Worm (Caenorhabditis elegans) whole organism, young adult: Measurements from ENCODE around the gene suf-1.

Source experiments
- B0261.1 ChIP-seq: sonication (generic microtip); optimal IDR thresholded peaks from 2 replicates; lab custom pipeline; 2016; ENCODE audit warnings: mild to moderate bottlenecking, missing genetic modification characterization, moderate library complexity, missing compliant biosample characterization
- C17E4.6 ChIP-seq: fragments of 200-800 bp; sonication (Bioruptor generic); IDR thresholded peaks from 2 replicates; pipeline ENCODE4 v1.3.6; 2022; ENCODE audit warnings: missing genetic modification reagents, missing genetic modification characterization, missing compliant biosample characterization
- D2030.7 ChIP-seq: fragments of 200-800 bp; sonication (Bioruptor generic); IDR thresholded peaks from 2 replicates; pipeline ENCODE4 v1.3.6; 2022; ENCODE audit warnings: missing genetic modification reagents, missing genetic modification characterization, missing compliant biosample characterization
- F10E7.11 ChIP-seq: sonication (generic microtip); optimal IDR thresholded peaks from 2 replicates; lab custom pipeline; 2017; ENCODE audit warnings: mild to moderate bottlenecking, missing genetic modification characterization, moderate library complexity, missing compliant biosample characterization
- F55B11.4 ChIP-seq: sonication (generic microtip); optimal IDR thresholded peaks from 2 replicates; lab custom pipeline; 2016; ENCODE audit warnings: missing compliant biosample characterization, missing genetic modification characterization, borderline replicate concordance; ENCODE audit not compliant: insufficient read depth
- ZK185.1 ChIP-seq: sonication (generic microtip); optimal IDR thresholded peaks from 2 replicates; lab custom pipeline; 2016; ENCODE audit warnings: mild to moderate bottlenecking, missing genetic modification characterization, missing compliant biosample characterization; ENCODE audit not compliant: poor library complexity, severe bottlenecking
- ama-1 ChIP-seq, 3 experiments: fragments of 150-350 bp in 1 of 3; sonication (generic microtip) in 2 of 3; optimal IDR thresholded peaks; 2 replicates each; lab custom pipeline; 2014 to 2018; ENCODE audit warnings: missing biosample characterization in 2 of 3, missing genetic modification characterization in 2 of 3, missing genetic modification reagents in 2 of 3
- aptf-2 ChIP-seq: fragments of 200-800 bp; sonication (Bioruptor generic); conservative IDR thresholded peaks from 2 replicates; pipeline ENCODE4 v1.3.6; 2022; ENCODE audit warnings: missing genetic modification reagents, missing genetic modification characterization, missing compliant biosample characterization
- aptf-3 ChIP-seq: fragments of 200-800 bp; sonication (Bioruptor generic); IDR thresholded peaks from 2 replicates; pipeline ENCODE4 v1.3.6; 2022; ENCODE audit warnings: missing genetic modification characterization, missing compliant biosample characterization
- attf-5 ChIP-seq: fragments of 200-800 bp; sonication (Bioruptor generic); optimal IDR thresholded peaks from 2 replicates; lab custom pipeline; 2018; ENCODE audit warnings: mild to moderate bottlenecking, missing genetic modification characterization, missing compliant biosample characterization
- ceh-58 ChIP-seq: fragments of 200-800 bp; sonication (Bioruptor generic); IDR thresholded peaks from 2 replicates; pipeline ENCODE4 v1.3.6; 2022; ENCODE audit warnings: missing genetic modification characterization, missing compliant biosample characterization
- ceh-79 ChIP-seq: sonication (generic microtip); optimal IDR thresholded peaks from 2 replicates; lab custom pipeline; 2017; ENCODE audit warnings: mild to moderate bottlenecking, missing genetic modification characterization, missing compliant biosample characterization
- ceh-91 ChIP-seq: fragments of 200-800 bp; sonication (Bioruptor generic); IDR thresholded peaks from 2 replicates; pipeline ENCODE4 v1.3.6; 2022; ENCODE audit warnings: missing genetic modification reagents, missing genetic modification characterization, missing compliant biosample characterization
- chd-7 ChIP-seq: sonication (generic microtip); optimal IDR thresholded peaks from 2 replicates; lab custom pipeline; 2016; ENCODE audit warnings: mild to moderate bottlenecking, missing genetic modification characterization, moderate library complexity, missing compliant biosample characterization
- die-1 ChIP-seq: sonication (generic microtip); optimal IDR thresholded peaks from 2 replicates; lab custom pipeline; 2016; ENCODE audit warnings: missing genotype, mild to moderate bottlenecking, missing genetic modification characterization, missing compliant biosample characterization
- dpl-1 ChIP-seq: fragments of 150-350 bp; optimal IDR thresholded peaks from 2 replicates; lab custom pipeline; 2014; ENCODE audit warnings: missing biosample characterization, missing genetic modification reagents, missing genetic modification characterization
- egl-44 ChIP-seq: fragments of 200-800 bp; sonication (Bioruptor generic); IDR thresholded peaks from 2 replicates; pipeline ENCODE4 v1.3.6; 2022; ENCODE audit warnings: missing genetic modification reagents, missing genetic modification characterization, missing compliant biosample characterization
- fkh-3 ChIP-seq: sonication (generic microtip); optimal IDR thresholded peaks from 2 replicates; lab custom pipeline; 2016; ENCODE audit warnings: mild to moderate bottlenecking, missing genetic modification characterization, missing compliant biosample characterization
- gei-17 ChIP-seq: fragments of 200-800 bp; sonication (Bioruptor generic); optimal IDR thresholded peaks from 2 replicates; lab custom pipeline; 2018; ENCODE audit warnings: mild to moderate bottlenecking, missing genetic modification characterization, missing compliant biosample characterization
- hsf-1 ChIP-seq: fragments of 200-800 bp; sonication (Bioruptor generic); IDR thresholded peaks from 2 replicates; pipeline ENCODE4 v1.3.6; 2022; ENCODE audit warnings: missing genetic modification reagents, missing genetic modification characterization, missing compliant biosample characterization
- lag-1 ChIP-seq: fragments of 200-800 bp; sonication (Bioruptor generic); IDR thresholded peaks from 2 replicates; pipeline ENCODE4 v1.3.6; 2022; ENCODE audit warnings: missing genetic modification reagents, missing genetic modification characterization, missing compliant biosample characterization
- lin-26 ChIP-seq: fragments of 200-800 bp; sonication (Bioruptor generic); IDR thresholded peaks from 2 replicates; pipeline ENCODE4 v1.3.6; 2022; ENCODE audit warnings: missing genetic modification reagents, missing genetic modification characterization, missing compliant biosample characterization
- lin-40 ChIP-seq: sonication (generic microtip); optimal IDR thresholded peaks from 2 replicates; lab custom pipeline; 2016; ENCODE audit warnings: missing genetic modification characterization, mild to moderate bottlenecking, missing compliant biosample characterization, missing genotype, missing genetic modification reagents
- lsl-1 ChIP-seq: fragments of 200-800 bp; sonication (Bioruptor generic); optimal IDR thresholded peaks from 2 replicates; lab custom pipeline; 2018; ENCODE audit warnings: mild to moderate bottlenecking, missing genetic modification characterization, moderate library complexity, missing compliant biosample characterization
- lsy-27 ChIP-seq: sonication (generic microtip); optimal IDR thresholded peaks from 2 replicates; lab custom pipeline; 2017; ENCODE audit warnings: missing genetic modification characterization, mild to moderate bottlenecking, missing compliant biosample characterization, antibody characterized with exemption, missing genotype, borderline replicate concordance; ENCODE audit not compliant: insufficient read depth
- madf-6 ChIP-seq: fragments of 200-800 bp; sonication (Bioruptor generic); IDR thresholded peaks from 2 replicates; pipeline ENCODE4 v1.3.6; 2022; ENCODE audit warnings: missing genetic modification reagents, missing genetic modification characterization, missing compliant biosample characterization
- mxl-1 ChIP-seq: sonication (generic microtip); optimal IDR thresholded peaks from 2 replicates; lab custom pipeline; 2016; ENCODE audit warnings: missing genetic modification characterization, missing compliant biosample characterization
- nhr-120 ChIP-seq: fragments of 200-800 bp; sonication (Bioruptor generic); IDR thresholded peaks from 2 replicates; pipeline ENCODE4 v1.3.6; 2022; ENCODE audit warnings: missing genetic modification characterization, missing compliant biosample characterization
- nhr-90 ChIP-seq: sonication (generic microtip); optimal IDR thresholded peaks from 2 replicates; lab custom pipeline; 2016; ENCODE audit warnings: missing genotype, mild to moderate bottlenecking, missing genetic modification characterization, missing compliant biosample characterization
- pbrm-1 ChIP-seq: fragments of 200-800 bp; sonication (Bioruptor generic); IDR thresholded peaks from 2 replicates; pipeline ENCODE4 v1.3.6; 2022; ENCODE audit warnings: missing genetic modification reagents, missing genetic modification characterization, missing compliant biosample characterization
- rcor-1 ChIP-seq: fragments of 200-800 bp; sonication (Bioruptor generic); IDR thresholded peaks from 2 replicates; pipeline ENCODE4 v1.3.6; 2022; ENCODE audit warnings: missing genetic modification reagents, missing genetic modification characterization, missing compliant biosample characterization
- rpc-1 ChIP-seq, 2 experiments: fragments of 150-350 bp in 1 of 2; sonication (generic microtip) in 1 of 2; optimal IDR thresholded peaks; 2 replicates each; lab custom pipeline; 2014 to 2018; ENCODE audit warnings: missing biosample characterization in 1 of 2, missing genetic modification characterization in 1 of 2, missing genetic modification reagents in 1 of 2, missing genotype in 1 of 2
- sdz-38 ChIP-seq: sonication (generic microtip); optimal IDR thresholded peaks from 2 replicates; lab custom pipeline; 2016; ENCODE audit warnings: missing genotype, missing genetic modification characterization, missing compliant biosample characterization
- snpc-1.1 ChIP-seq: sonication (generic microtip); optimal IDR thresholded peaks from 2 replicates; lab custom pipeline; 2017; ENCODE audit warnings: missing genetic modification characterization, mild to moderate bottlenecking, missing compliant biosample characterization, antibody characterized with exemption, moderate library complexity, missing genotype, missing genetic modification reagents; ENCODE audit not compliant: insufficient read depth
- snpc-1.3 ChIP-seq: sonication (generic microtip); optimal IDR thresholded peaks from 2 replicates; lab custom pipeline; 2017; ENCODE audit warnings: missing genetic modification characterization, mild to moderate bottlenecking, missing compliant biosample characterization, antibody characterized with exemption, moderate library complexity, missing genotype, missing genetic modification reagents; ENCODE audit not compliant: insufficient read depth
- snpc-4 ChIP-seq, 5 experiments: fragments of 150-350 bp in 1 of 5; sonication (generic microtip) in 4 of 5; optimal IDR thresholded peaks; 2 replicates each; lab custom pipeline; 2014 to 2018; ENCODE audit warnings: missing genetic modification characterization in 5 of 5, missing biosample characterization in 3 of 5, antibody characterized with exemption in 2 of 5, mild to moderate bottlenecking in 2 of 5, missing compliant biosample characterization in 2 of 5, missing genotype in 2 of 5, moderate library complexity in 2 of 5, missing genetic modification reagents in 1 of 5
- sptf-2 ChIP-seq: fragments of 200-800 bp; sonication (Bioruptor generic); optimal IDR thresholded peaks from 2 replicates; lab custom pipeline; 2018; ENCODE audit warnings: mild to moderate bottlenecking, missing genetic modification characterization, missing compliant biosample characterization
- tbp1 ChIP-seq: fragments of 200-800 bp; sonication (Bioruptor generic); optimal IDR thresholded peaks from 2 replicates; lab custom pipeline; 2018; ENCODE audit warnings: mild to moderate bottlenecking, missing genetic modification characterization, missing compliant biosample characterization
- xnd-1 ChIP-seq: sonication (generic microtip); optimal IDR thresholded peaks from 2 replicates; lab custom pipeline; 2016; ENCODE audit warnings: missing genotype, missing genetic modification reagents, missing genetic modification characterization, missing compliant biosample characterization
- ztf-25 ChIP-seq: fragments of 200-800 bp; sonication (Bioruptor generic); IDR thresholded peaks from 2 replicates; pipeline ENCODE4 v1.3.6; 2022; ENCODE audit warnings: missing genetic modification reagents, missing genetic modification characterization, missing compliant biosample characterization
- ztf-28 ChIP-seq: fragments of 200-800 bp; sonication (Bioruptor generic); IDR thresholded peaks from 2 replicates; pipeline ENCODE4 v1.3.6; 2022; ENCODE audit warnings: missing genetic modification reagents, missing genetic modification characterization, missing compliant biosample characterization
- ztf-6 ChIP-seq: fragments of 200-800 bp; sonication (Bioruptor generic); IDR thresholded peaks from 2 replicates; pipeline ENCODE4 v1.3.6; 2022; ENCODE audit warnings: missing genetic modification reagents, missing genetic modification characterization, missing compliant biosample characterization

suf-1 gene

ce11 chrII:8626598-8626997 lies 23.0 kb downstream of the suf-1 start:
- TF ChIP-seq chd-7 (no peak), D2030.7 (GFP tag; lab: Robert Waterston, UW) (no peak), snpc-4 (GFP tag; optimal IDR thresholded peaks at IDR 0.05; lab: Kevin White, UChicago) (no peak), snpc-4 (tag; optimal IDR thresholded peaks at IDR 0.05; lab: Kevin White, UChicago) (no peak)

ce11 chrII:8627907-8628306 lies 24.3 kb downstream of the suf-1 start:
- TF ChIP-seq ama-1 (optimal IDR thresholded peaks at IDR 0.05; lab: Kevin White, UChicago) (no peak), ama-1 (GFP tag; optimal IDR thresholded peaks at IDR 0.05; lab: Kevin White, UChicago) (no peak), F55B11.4 (tag; lab: Kevin White, UChicago) (no peak), aptf-2 (GFP tag; lab: Robert Waterston, UW) (no peak), egl-44 (GFP tag; lab: Robert Waterston, UW) (no peak), ceh-79 (tag; lab: Kevin White, UChicago) (no peak), dpl-1 (GFP tag; lab: Kevin White, UChicago) (no peak), fkh-3 (tag; lab: Kevin White, UChicago) (no peak), ZK185.1 (tag; lab: Kevin White, UChicago) (no peak)
- TF ChIP-seq, all 124 proteins: peak for 0

ce11 chrII:8630088-8630487 lies 26.4 kb downstream of the suf-1 start, which contains the start of gene T22C8.6:
TSS of gene T22C8.6 (minus strand) at chrII:8630281.
- TF ChIP-seq mxl-1 (tag; lab: Kevin White, UChicago) (no peak), lin-40 (tag; lab: Kevin White, UChicago) (no peak), C17E4.6 (GFP tag; lab: Robert Waterston, UW) (no peak), gei-17 (no peak), hsf-1 (GFP tag; lab: Robert Waterston, UW) (no peak), lag-1 (GFP tag; lab: Robert Waterston, UW) (no peak), B0261.1 (tag; lab: Kevin White, UChicago) (no peak), rcor-1 (GFP tag; lab: Robert Waterston, UW) (no peak), pbrm-1 (no peak), nhr-90 (tag; lab: Kevin White, UChicago) (no peak), ceh-58 (GFP tag; lab: Robert Waterston, UW) (no peak), ztf-25 (GFP tag; lab: Robert Waterston, UW) (no peak), ztf-28 (GFP tag; lab: Robert Waterston, UW) (no peak), xnd-1 (tag; lab: Kevin White, UChicago) (no peak), nhr-120 (no peak), die-1 (tag; lab: Kevin White, UChicago) (no peak)

- peak; percentile 13 for TF ChIP-seq lsl-1 (GFP tag; lab: Kevin White, UChicago)
- TF ChIP-seq gei-17, result no peak
- TF ChIP-seq snpc-1.1 (tag; lab: Kevin White, UChicago), result no peak
- peak; percentile 37 for TF ChIP-seq snpc-1.3 (tag; lab: Kevin White, UChicago)
- no peak for TF ChIP-seq sdz-38 (tag; lab: Kevin White, UChicago)
- TF ChIP-seq B0261.1 (tag; lab: Kevin White, UChicago), result peak; percentile 56
- TF ChIP-seq madf-6, result no peak
- no peak for TF ChIP-seq ztf-6 (GFP tag; lab: Robert Waterston, UW)
- no peak for TF ChIP-seq ceh-91 (GFP tag; lab: Robert Waterston, UW)
- peak; percentile 90 for TF ChIP-seq sptf-2
- TF ChIP-seq D2030.7 (GFP tag; lab: Robert Waterston, UW), result 0 out of 2 replicates have a peak, but pooled peaks have one; percentile 18
- peak; percentile 36; the same call in 1 of the 2 replicates for TF ChIP-seq hsf-1 (GFP tag; lab: Robert Waterston, UW)
- 0 out of 2 replicates have a peak, but pooled peaks have one; percentile 60 for TF ChIP-seq lin-26 (GFP tag; lab: Robert Waterston, UW)
- TF ChIP-seq die-1 (tag; lab: Kevin White, UChicago), result peak; percentile 34
- TF ChIP-seq attf-5 (GFP tag; lab: Kevin White, UChicago), result no peak
- TF ChIP-seq lsy-27 (tag; lab: Kevin White, UChicago), result no peak
- TF ChIP-seq tbp1 (GFP tag; lab: Kevin White, UChicago), result peak; percentile 82
- no peak for TF ChIP-seq F10E7.11 (tag; lab: Kevin White, UChicago)
- TF ChIP-seq aptf-3 (GFP tag; lab: Robert Waterston, UW), result no peak
- peak; percentile 53 for TF ChIP-seq rpc-1 (optimal IDR thresholded peaks at IDR 0.05; lab: Kevin White, UChicago)
- TF ChIP-seq rpc-1 (tag; optimal IDR thresholded peaks at IDR 0.05; lab: Kevin White, UChicago), result peak; percentile 76
- TF ChIP-seq, all 124 proteins: peak for 10
Measured at ce11 chrII:8631766-8632165, 28.1 kb downstream of the suf-1 start.
